Worm (Caenorhabditis elegans) whole organism, late embryonic: ENCODE measurements around the gene Y73B6A.3.

ENCODE experiments used
- C38D4.7 ChIP-seq: fragments of 200-800 bp; sonication (Bioruptor generic); optimal IDR thresholded peaks from 2 replicates; lab custom pipeline; 2018; ENCODE audit warnings: mild to moderate bottlenecking, missing genetic modification characterization, moderate library complexity, missing compliant biosample characterization
- K02D7.2 ChIP-seq: sonication (generic microtip); optimal IDR thresholded peaks from 2 replicates; lab custom pipeline; 2017; ENCODE audit warnings: mild to moderate bottlenecking, missing genetic modification characterization, missing compliant biosample characterization
- K09A11.1 ChIP-seq: sonication (generic microtip); optimal IDR thresholded peaks from 2 replicates; lab custom pipeline; 2017; ENCODE audit warnings: antibody characterized with exemption, mild to moderate bottlenecking, missing genetic modification characterization, missing compliant biosample characterization; ENCODE audit not compliant: insufficient read depth
- T23F11.4 ChIP-seq: fragments of 200-800 bp; sonication (Bioruptor generic); optimal IDR thresholded peaks from 2 replicates; lab custom pipeline; 2018; ENCODE audit warnings: mild to moderate bottlenecking, missing genetic modification characterization, missing compliant biosample characterization
- Y22D7AL.16 ChIP-seq: sonication (generic microtip); optimal IDR thresholded peaks from 2 replicates; lab custom pipeline; 2016; ENCODE audit warnings: missing genetic modification characterization, missing compliant biosample characterization
- ama-1 ChIP-seq: fragments of 150-350 bp; optimal IDR thresholded peaks from 2 replicates; lab custom pipeline; 2014
- ceh-14 ChIP-seq: sonication (generic microtip); optimal IDR thresholded peaks from 2 replicates; lab custom pipeline; 2016; ENCODE audit warnings: missing genotype, missing genetic modification characterization, missing compliant biosample characterization
- ceh-18 ChIP-seq: sonication (generic microtip); optimal IDR thresholded peaks from 2 replicates; lab custom pipeline; 2016; ENCODE audit warnings: missing genetic modification characterization, missing compliant biosample characterization
- ceh-19 ChIP-seq: fragments of 200-800 bp; sonication (Bioruptor generic); optimal IDR thresholded peaks from 2 replicates; lab custom pipeline; 2018; ENCODE audit warnings: mild to moderate bottlenecking, missing genetic modification characterization, missing compliant biosample characterization
- ceh-30 ChIP-seq: fragments of 150-350 bp; optimal IDR thresholded peaks from 2 replicates; lab custom pipeline; 2014; ENCODE audit warnings: missing biosample characterization, missing genetic modification characterization
- ceh-34 ChIP-seq: sonication (generic microtip); optimal IDR thresholded peaks from 2 replicates; lab custom pipeline; 2016; ENCODE audit warnings: mild to moderate bottlenecking, missing genetic modification characterization, missing compliant biosample characterization
- ceh-45 ChIP-seq: fragments of 200-800 bp; sonication (Bioruptor generic); IDR thresholded peaks from 2 replicates; pipeline ENCODE4 v1.3.6; 2022; ENCODE audit warnings: missing genetic modification reagents, missing genetic modification characterization, missing compliant biosample characterization
- ceh-48 ChIP-seq: sonication (generic microtip); optimal IDR thresholded peaks from 2 replicates; lab custom pipeline; 2016; ENCODE audit warnings: missing genetic modification characterization, inconsistent platforms, missing compliant biosample characterization
- ceh-6 ChIP-seq: fragments of 200-800 bp; sonication (Bioruptor generic); optimal IDR thresholded peaks from 2 replicates; lab custom pipeline; 2018; ENCODE audit warnings: mild to moderate bottlenecking, missing genetic modification characterization, missing compliant biosample characterization
- ceh-9 ChIP-seq: sonication (generic microtip); optimal IDR thresholded peaks from 2 replicates; lab custom pipeline; 2016; ENCODE audit warnings: mild to moderate bottlenecking, missing genetic modification characterization, inconsistent platforms, missing compliant biosample characterization
- che-1 ChIP-seq: sonication (generic microtip); optimal IDR thresholded peaks from 2 replicates; lab custom pipeline; 2016; ENCODE audit warnings: mild to moderate bottlenecking, missing genetic modification characterization, missing compliant biosample characterization
- dmd-4 ChIP-seq: sonication (generic microtip); optimal IDR thresholded peaks from 2 replicates; lab custom pipeline; 2016; ENCODE audit warnings: borderline replicate concordance, missing genetic modification characterization, missing compliant biosample characterization
- elt-2 ChIP-seq: sonication (generic microtip); optimal IDR thresholded peaks from 2 replicates; lab custom pipeline; 2016; ENCODE audit warnings: missing genetic modification reagents, missing genetic modification characterization, missing compliant biosample characterization
- elt-4 ChIP-seq: sonication (generic microtip); optimal IDR thresholded peaks from 2 replicates; lab custom pipeline; 2016; ENCODE audit warnings: missing genetic modification characterization, missing compliant biosample characterization
- fax-1 ChIP-seq: sonication (generic microtip); optimal IDR thresholded peaks from 2 replicates; lab custom pipeline; 2016; ENCODE audit warnings: missing genotype, missing genetic modification characterization, missing compliant biosample characterization
- fkh-10 ChIP-seq: fragments of 150-350 bp; optimal IDR thresholded peaks from 2 replicates; lab custom pipeline; 2014; ENCODE audit warnings: missing biosample characterization, missing genetic modification reagents, missing genetic modification characterization
- fkh-6 ChIP-seq: sonication (generic microtip); optimal IDR thresholded peaks from 2 replicates; lab custom pipeline; 2016; ENCODE audit warnings: missing genetic modification characterization, missing compliant biosample characterization
- gmeb-2 ChIP-seq: sonication (generic microtip); optimal IDR thresholded peaks from 2 replicates; lab custom pipeline; 2016; ENCODE audit warnings: missing genetic modification characterization, inconsistent platforms, missing compliant biosample characterization
- hlh-13 ChIP-seq: fragments of 200-800 bp; sonication (Bioruptor generic); optimal IDR thresholded peaks from 2 replicates; lab custom pipeline; 2018; ENCODE audit warnings: mild to moderate bottlenecking, missing genetic modification characterization, missing compliant biosample characterization
- hlh-15 ChIP-seq: sonication (generic microtip); optimal IDR thresholded peaks from 2 replicates; lab custom pipeline; 2016; ENCODE audit warnings: missing genetic modification characterization, missing compliant biosample characterization
- hlh-8 ChIP-seq: sonication (generic microtip); optimal IDR thresholded peaks from 2 replicates; lab custom pipeline; 2016; ENCODE audit warnings: missing genotype, missing genetic modification characterization, missing compliant biosample characterization
- lim-6 ChIP-seq: sonication (generic microtip); optimal IDR thresholded peaks from 2 replicates; lab custom pipeline; 2016; ENCODE audit warnings: missing genetic modification characterization, missing compliant biosample characterization
- lin-11 ChIP-seq: fragments of 200-800 bp; sonication (Bioruptor generic); optimal IDR thresholded peaks from 2 replicates; lab custom pipeline; 2018; ENCODE audit warnings: mild to moderate bottlenecking, missing genetic modification characterization, missing compliant biosample characterization
- nfya-1 ChIP-seq: sonication (generic microtip); optimal IDR thresholded peaks from 2 replicates; lab custom pipeline; 2017; ENCODE audit warnings: missing genetic modification characterization, mild to moderate bottlenecking, missing compliant biosample characterization, antibody characterized with exemption, moderate library complexity
- npax-4 ChIP-seq: sonication (generic microtip); optimal IDR thresholded peaks from 2 replicates; lab custom pipeline; 2016; ENCODE audit warnings: missing genetic modification characterization, missing compliant biosample characterization
- pag-3 ChIP-seq: sonication (generic microtip); optimal IDR thresholded peaks from 2 replicates; lab custom pipeline; 2016; ENCODE audit warnings: missing compliant biosample characterization, missing genetic modification characterization, borderline replicate concordance
- pat-9 ChIP-seq: fragments of 200-800 bp; sonication (Bioruptor generic); optimal IDR thresholded peaks from 2 replicates; lab custom pipeline; 2018; ENCODE audit warnings: mild to moderate bottlenecking, missing genetic modification characterization, moderate library complexity, missing compliant biosample characterization
- pax-1 ChIP-seq: fragments of 150-350 bp; optimal IDR thresholded peaks from 2 replicates; lab custom pipeline; 2014; ENCODE audit warnings: missing biosample characterization, missing genetic modification characterization
- pha-2 ChIP-seq: sonication (generic microtip); optimal IDR thresholded peaks from 2 replicates; lab custom pipeline; 2017; ENCODE audit warnings: mild to moderate bottlenecking, missing genetic modification characterization, missing compliant biosample characterization
- pha-4 ChIP-seq: fragments of 150-350 bp; optimal IDR thresholded peaks from 2 replicates; lab custom pipeline; 2018; ENCODE audit warnings: missing biosample characterization, missing genetic modification reagents, missing genetic modification characterization
- pros-1 ChIP-seq: fragments of 150-350 bp; optimal IDR thresholded peaks from 2 replicates; lab custom pipeline; 2014; ENCODE audit warnings: missing biosample characterization, missing genetic modification reagents, missing genetic modification characterization
- rnt-1 ChIP-seq: sonication (generic microtip); optimal IDR thresholded peaks from 2 replicates; lab custom pipeline; 2016; ENCODE audit warnings: missing genetic modification characterization, missing compliant biosample characterization
- sdc-2 ChIP-seq: sonication (generic microtip); optimal IDR thresholded peaks from 2 replicates; lab custom pipeline; 2016; ENCODE audit warnings: missing genotype, missing genetic modification characterization, missing compliant biosample characterization
- sox-2 ChIP-seq: fragments of 200-800 bp; sonication (Bioruptor generic); IDR thresholded peaks from 2 replicates; pipeline ENCODE4 v1.3.6; 2022; ENCODE audit warnings: missing genetic modification reagents, missing genetic modification characterization, missing compliant biosample characterization
- sox-4 ChIP-seq: sonication (generic microtip); optimal IDR thresholded peaks from 2 replicates; lab custom pipeline; 2017; ENCODE audit warnings: mild to moderate bottlenecking, missing genetic modification characterization, inconsistent platforms, missing compliant biosample characterization
- syd-9 ChIP-seq: sonication (generic microtip); optimal IDR thresholded peaks from 2 replicates; lab custom pipeline; 2016; ENCODE audit warnings: mild to moderate bottlenecking, missing genetic modification characterization, moderate library complexity, missing compliant biosample characterization
- tbx-2 ChIP-seq: sonication (generic microtip); optimal IDR thresholded peaks from 2 replicates; lab custom pipeline; 2016; ENCODE audit warnings: missing genetic modification characterization, missing compliant biosample characterization
- ttx-3 ChIP-seq: sonication (generic microtip); optimal IDR thresholded peaks from 2 replicates; lab custom pipeline; 2016; ENCODE audit warnings: missing genetic modification reagents, missing genetic modification characterization, missing compliant biosample characterization
- unc-3 ChIP-seq, 2 experiments: fragments of 200-800 bp in 1 of 2; sonication (Bioruptor generic) in 1 of 2; sonication (generic microtip) in 1 of 2; conservative IDR thresholded peaks in 1 of 2; optimal IDR thresholded peaks in 1 of 2; 2 replicates each; pipeline versions ENCODE4 v1.3.6 to Lab custom; 2016 to 2022; ENCODE audit warnings: missing compliant biosample characterization in 2 of 2, missing genetic modification characterization in 2 of 2, missing genetic modification reagents in 1 of 2
- unc-42 ChIP-seq: sonication (generic microtip); optimal IDR thresholded peaks from 2 replicates; lab custom pipeline; 2016; ENCODE audit warnings: missing genotype, missing genetic modification characterization, missing compliant biosample characterization
- unc-55 ChIP-seq: sonication (generic microtip); optimal IDR thresholded peaks from 2 replicates; lab custom pipeline; 2017; ENCODE audit warnings: missing biosample characterization, missing genetic modification reagents, missing genetic modification characterization
- unc-86 ChIP-seq: sonication (generic microtip); optimal IDR thresholded peaks from 2 replicates; lab custom pipeline; 2016; ENCODE audit warnings: missing genetic modification characterization, missing compliant biosample characterization

Y73B6A.3 gene

DNA sequence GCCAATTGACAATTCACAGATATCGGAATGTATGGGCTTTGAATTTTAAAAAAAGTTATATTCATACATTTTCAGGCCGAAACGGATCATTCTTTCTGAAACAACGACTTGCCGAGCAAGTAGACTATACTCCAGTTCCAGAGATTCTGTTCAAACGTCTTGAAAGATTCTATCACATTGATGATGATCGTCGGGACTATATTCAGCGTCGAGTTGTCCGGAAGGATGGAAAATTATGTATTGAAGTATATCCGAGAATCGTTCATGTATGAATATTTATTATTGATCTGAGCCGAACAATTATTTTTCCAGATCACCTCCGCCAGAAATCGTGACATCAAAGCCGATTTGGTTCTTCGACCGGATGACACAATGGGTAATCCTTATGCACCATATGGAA lies 17.5 kb upstream of the Y73B6A.3 start:
- TF ChIP-seq che-1 (tag; lab: Kevin White, UChicago) (no peak), pros-1 (tag; lab: Kevin White, UChicago) (no peak), ceh-18 (tag; lab: Kevin White, UChicago) (no peak), pat-9 (tag; lab: Kevin White, UChicago) (no peak), syd-9 (tag; lab: Kevin White, UChicago) (no peak), pha-2 (tag; lab: Kevin White, UChicago) (no peak), fkh-10 (no peak), npax-4 (tag; lab: Kevin White, UChicago) (no peak), tbx-2 (tag; lab: Kevin White, UChicago) (no peak)
- TF ChIP-seq, all 69 proteins: peak for 0

DNA sequence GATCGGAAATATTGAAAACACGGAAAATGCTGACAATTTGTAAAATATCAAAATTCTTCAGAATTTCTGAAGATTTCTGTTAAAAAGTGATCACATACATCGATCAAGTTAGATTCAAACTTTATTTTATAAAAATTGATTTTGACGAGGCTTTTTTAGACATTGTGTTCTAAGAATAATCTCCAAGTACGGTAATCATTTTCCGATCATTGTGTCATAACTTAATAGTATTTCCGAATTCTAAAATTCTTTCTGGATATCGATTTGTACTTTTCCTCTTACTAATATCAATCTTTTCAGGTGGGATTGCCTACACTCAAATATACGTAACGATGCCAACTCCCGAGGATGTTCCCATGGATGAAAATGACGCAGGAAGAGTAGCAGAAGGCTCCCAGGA lies 16.9 kb upstream of the Y73B6A.3 start, which contains the start of gene usp-4:
usp-4 (plus strand) TSS at position 301 of the 400 bp plus-strand sequence.
- no peak for TF ChIP-seq C38D4.7 (GFP tag; lab: Kevin White, UChicago)

DNA sequence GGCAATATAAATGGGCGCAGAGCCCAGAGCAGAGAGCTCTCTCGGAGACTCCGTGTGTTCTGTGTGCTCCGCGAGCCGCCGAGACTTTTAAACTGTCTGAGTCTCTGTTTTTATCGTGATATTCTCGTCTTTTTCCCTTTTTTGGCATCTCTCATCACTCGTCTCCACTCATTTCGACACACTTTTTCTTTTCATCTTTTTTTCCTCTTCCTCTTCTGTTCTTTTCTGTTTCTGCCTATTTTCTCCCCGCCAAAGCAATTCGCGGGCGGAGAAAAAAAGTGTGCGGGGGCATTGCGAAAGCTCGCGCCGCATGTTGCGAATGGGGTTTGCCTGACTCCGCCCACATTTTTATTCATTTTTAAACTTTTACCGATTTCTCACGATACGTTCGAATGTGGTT lies 16.3 kb upstream of the Y73B6A.3 start:
- TF ChIP-seq ceh-30 (no peak), ama-1 (lab: Kevin White, UChicago) (no peak), fkh-6 (peak; percentile 81), elt-4 (tag; lab: Kevin White, UChicago) (no peak), pha-2 (tag; lab: Kevin White, UChicago) (peak; percentile 88), pha-4 (tag; lab: Kevin White, UChicago) (no peak), K02D7.2 (tag; lab: Kevin White, UChicago) (peak; percentile 78), T23F11.4 (peak; percentile 71), hlh-13 (GFP tag; lab: Kevin White, UChicago) (no peak), elt-2 (tag; lab: Kevin White, UChicago) (peak; percentile 92), syd-9 (tag; lab: Kevin White, UChicago) (peak; percentile 73), sdc-2 (tag; lab: Kevin White, UChicago) (peak; percentile 73), pat-9 (tag; lab: Kevin White, UChicago) (peak; percentile 73), lim-6 (tag; lab: Kevin White, UChicago) (peak; percentile 84), sox-2 (GFP tag; lab: Robert Waterston, UW) (peak; percentile 25; the same call in 1 of the 2 replicates), ceh-45 (GFP tag; lab: Robert Waterston, UW) (no peak), ceh-6 (GFP tag; lab: Kevin White, UChicago) (peak; percentile 63), ceh-34 (tag; lab: Kevin White, UChicago) (peak; percentile 86), sox-4 (tag; lab: Kevin White, UChicago) (peak; percentile 85), unc-3 (GFP tag; conservative IDR thresholded peaks at IDR 0.05; lab: Robert Waterston, UW) (peak; percentile 74), unc-3 (tag; optimal IDR thresholded peaks at IDR 0.05; lab: Kevin White, UChicago) (peak; percentile 75), lin-11 (tag; lab: Kevin White, UChicago) (peak; percentile 75), unc-42 (tag; lab: Kevin White, UChicago) (peak; percentile 79), gmeb-2 (tag; lab: Kevin White, UChicago) (peak; percentile 69), ceh-19 (GFP tag; lab: Kevin White, UChicago) (peak; percentile 90), fax-1 (tag; lab: Kevin White, UChicago) (peak; percentile 71), unc-86 (tag; lab: Kevin White, UChicago) (peak; percentile 75), ceh-9 (no peak), pax-1 (tag; lab: Kevin White, UChicago) (peak; percentile 50), rnt-1 (tag; lab: Kevin White, UChicago) (peak; percentile 75), K09A11.1 (tag; lab: Kevin White, UChicago) (peak; percentile 83), pros-1 (tag; lab: Kevin White, UChicago) (peak; percentile 41), unc-55 (GFP tag; lab: Kevin White, UChicago) (no peak), hlh-8 (tag; lab: Kevin White, UChicago) (peak; percentile 82), hlh-15 (peak; percentile 53), pag-3 (tag; lab: Kevin White, UChicago) (peak; percentile 32), npax-4 (tag; lab: Kevin White, UChicago) (peak; percentile 54), dmd-4 (tag; lab: Kevin White, UChicago) (peak; percentile 84), Y22D7AL.16 (tag; lab: Kevin White, UChicago) (peak; percentile 58), ceh-48 (tag; lab: Kevin White, UChicago) (peak; percentile 54), nfya-1 (tag; lab: Kevin White, UChicago) (peak; percentile 89), ttx-3 (tag; lab: Kevin White, UChicago) (peak; percentile 73), ceh-14 (tag; lab: Kevin White, UChicago) (peak; percentile 92)
